Worm (Caenorhabditis elegans) whole organism, midembryonic: ENCODE measurements around the gene Y119D3B.14.

Source experiments
- T22C8.4 ChIP-seq: fragments of 200-800 bp; sonication (Bioruptor generic); IDR thresholded peaks from 2 replicates; pipeline ENCODE4 v1.3.6; 2022; ENCODE audit warnings: missing genetic modification characterization, missing compliant biosample characterization
- cog-1 ChIP-seq: sonication (generic microtip); optimal IDR thresholded peaks from 2 replicates; lab custom pipeline; 2016; ENCODE audit warnings: missing genetic modification characterization, missing compliant biosample characterization
- flt-1 ChIP-seq: fragments of 200-800 bp; sonication (Bioruptor generic); IDR thresholded peaks from 2 replicates; pipeline ENCODE4 v1.3.6; 2022; ENCODE audit warnings: missing genetic modification characterization, missing compliant biosample characterization
- klf-2 ChIP-seq: fragments of 200-800 bp; sonication (Bioruptor generic); conservative IDR thresholded peaks from 2 replicates; pipeline ENCODE4 v1.3.6; 2022; ENCODE audit warnings: missing genetic modification reagents, missing genetic modification characterization, missing compliant biosample characterization
- med-1 ChIP-seq: sonication (generic microtip); optimal IDR thresholded peaks from 2 replicates; lab custom pipeline; 2017; ENCODE audit warnings: missing genetic modification characterization, mild to moderate bottlenecking, missing compliant biosample characterization, antibody characterized with exemption, missing genetic modification reagents; ENCODE audit not compliant: insufficient read depth
- ref-1 ChIP-seq: fragments of 200-800 bp; sonication (Bioruptor generic); conservative IDR thresholded peaks from 2 replicates; pipeline ENCODE4 v1.3.6; 2022; ENCODE audit warnings: missing genetic modification reagents, missing genetic modification characterization, missing compliant biosample characterization
- tab-1 ChIP-seq: fragments of 200-800 bp; sonication (Bioruptor generic); IDR thresholded peaks from 2 replicates; pipeline ENCODE4 v1.3.6; 2022; ENCODE audit warnings: missing genetic modification characterization, missing compliant biosample characterization
- ztf-23 ChIP-seq: fragments of 200-800 bp; sonication (Bioruptor generic); IDR thresholded peaks from 2 replicates; pipeline ENCODE4 v1.3.6; 2022; ENCODE audit warnings: missing genetic modification reagents, missing genetic modification characterization, missing compliant biosample characterization
- ztf-29 ChIP-seq: fragments of 200-800 bp; sonication (Bioruptor generic); IDR thresholded peaks from 2 replicates; pipeline ENCODE4 v1.3.6; 2022; ENCODE audit warnings: missing genetic modification reagents, missing genetic modification characterization, missing compliant biosample characterization

Y119D3B.14 gene

DNA sequence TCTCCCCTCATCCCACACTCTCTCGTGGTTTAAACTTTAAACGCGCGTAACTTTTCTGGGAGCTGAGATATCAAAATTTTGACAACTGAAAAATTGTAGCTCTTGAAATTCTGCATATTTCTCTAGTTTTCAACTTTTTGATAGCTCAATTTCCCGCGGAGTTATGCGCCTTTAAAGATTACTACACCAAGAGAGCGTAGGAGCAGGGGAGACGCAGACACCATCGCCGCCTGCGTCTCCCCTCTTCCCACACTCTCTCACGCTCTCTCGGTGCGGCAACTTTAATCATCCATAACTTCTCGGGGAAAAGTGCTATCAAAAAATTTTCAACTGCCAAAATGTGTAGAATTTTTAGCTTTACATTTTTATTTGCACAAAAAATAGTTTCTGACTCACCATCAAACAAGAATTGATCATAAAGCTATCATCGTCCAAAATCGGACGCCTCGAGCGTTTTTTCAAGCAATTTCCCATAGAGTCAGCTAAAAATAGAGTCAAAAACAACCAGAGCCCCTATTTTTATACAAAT lies 17.5 kb downstream of the Y119D3B.14 start, which contains the start of gene eak-3:
eak-3 (minus strand) TSS at position 479 of the 529 bp plus-strand sequence.
- TF ChIP-seq T22C8.4 (GFP tag; lab: Robert Waterston, UW) = no peak
- no peak for TF ChIP-seq ref-1 (GFP tag; lab: Robert Waterston, UW)
- TF ChIP-seq ztf-23 = no peak
- TF ChIP-seq ztf-29 (GFP tag; lab: Robert Waterston, UW) = no peak
- no peak for TF ChIP-seq tab-1 (GFP tag; lab: Robert Waterston, UW)
- no peak for TF ChIP-seq med-1
- TF ChIP-seq flt-1 (GFP tag; lab: Robert Waterston, UW) = no peak
- no peak for TF ChIP-seq cog-1 (tag; lab: Kevin White, UChicago)
- no peak for TF ChIP-seq klf-2 (GFP tag; lab: Robert Waterston, UW)

DNA sequence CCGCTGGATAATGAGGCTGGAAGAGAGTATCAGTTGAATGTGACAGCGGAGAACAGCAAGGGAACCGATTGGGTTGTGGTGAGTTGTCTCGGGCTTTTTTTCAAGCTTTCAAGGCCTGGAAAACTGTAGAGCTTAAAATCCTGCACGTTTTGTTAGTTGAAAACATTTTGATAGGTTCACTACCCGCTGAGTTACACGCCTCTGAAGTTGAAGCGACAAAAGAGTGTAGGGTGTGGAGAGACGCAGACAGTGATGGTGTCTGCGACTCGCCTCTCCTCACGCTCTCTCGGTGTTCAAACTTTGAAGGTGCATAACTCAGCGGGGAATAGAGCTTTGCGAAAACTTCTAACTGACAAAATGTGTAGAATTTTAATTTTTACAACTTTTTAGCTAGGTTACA lies 20.3 kb downstream of the Y119D3B.14 start:
- TF ChIP-seq tab-1 (GFP tag; lab: Robert Waterston, UW) (no peak), flt-1 (GFP tag; lab: Robert Waterston, UW) (no peak), ztf-23 (no peak), T22C8.4 (GFP tag; lab: Robert Waterston, UW) (no peak), cog-1 (tag; lab: Kevin White, UChicago) (no peak), ztf-29 (GFP tag; lab: Robert Waterston, UW) (no peak)

DNA sequence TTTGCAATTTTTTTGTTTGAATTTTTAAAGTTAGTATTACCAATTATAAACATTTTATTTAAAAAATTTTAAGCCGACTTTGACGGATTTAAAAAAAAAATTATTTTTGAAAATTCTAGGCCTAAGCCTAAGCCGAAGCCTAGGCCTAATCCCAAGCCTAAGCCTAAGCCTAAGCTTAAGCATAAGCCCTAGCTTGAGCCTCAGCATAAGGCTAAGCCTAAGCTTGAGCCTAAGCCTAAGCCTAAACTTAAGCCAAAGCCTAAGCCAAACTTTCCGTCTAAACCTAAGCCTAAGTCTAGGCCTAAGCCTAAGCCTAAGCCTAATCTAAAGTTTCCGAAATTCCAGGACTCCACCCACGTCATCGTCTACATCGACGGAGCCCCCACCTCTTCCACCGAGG lies 24.0 kb downstream of the Y119D3B.14 start:
- no peak; the same call in 1 of the 2 replicates for TF ChIP-seq ztf-29 (GFP tag; lab: Robert Waterston, UW)
- no peak for TF ChIP-seq med-1
- no peak for TF ChIP-seq tab-1 (GFP tag; lab: Robert Waterston, UW)

DNA sequence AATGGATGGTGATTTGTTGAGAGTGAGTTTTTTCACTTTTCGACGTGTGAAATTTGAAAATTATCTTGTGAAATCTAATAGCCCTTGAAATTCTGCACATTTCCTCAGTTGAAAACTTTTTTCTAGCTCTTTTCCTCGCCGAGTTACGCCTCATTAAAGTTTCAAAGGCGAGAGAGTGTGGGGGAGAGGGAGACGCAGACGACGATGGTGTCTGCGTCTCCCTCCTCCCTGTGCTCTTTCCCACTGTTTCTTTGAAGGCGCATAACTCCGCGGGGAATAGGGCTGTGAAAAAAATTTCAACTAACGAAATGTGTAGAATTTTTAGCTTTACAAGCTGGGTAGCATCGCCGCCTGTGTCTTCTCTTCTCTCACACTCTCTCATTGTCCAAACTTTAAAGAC lies 27.2 kb downstream of the Y119D3B.14 start:
- no peak for TF ChIP-seq klf-2 (GFP tag; lab: Robert Waterston, UW)
- no peak for TF ChIP-seq cog-1 (tag; lab: Kevin White, UChicago)
- no peak for TF ChIP-seq ref-1 (GFP tag; lab: Robert Waterston, UW)
- TF ChIP-seq T22C8.4 (GFP tag; lab: Robert Waterston, UW) = no peak

DNA sequence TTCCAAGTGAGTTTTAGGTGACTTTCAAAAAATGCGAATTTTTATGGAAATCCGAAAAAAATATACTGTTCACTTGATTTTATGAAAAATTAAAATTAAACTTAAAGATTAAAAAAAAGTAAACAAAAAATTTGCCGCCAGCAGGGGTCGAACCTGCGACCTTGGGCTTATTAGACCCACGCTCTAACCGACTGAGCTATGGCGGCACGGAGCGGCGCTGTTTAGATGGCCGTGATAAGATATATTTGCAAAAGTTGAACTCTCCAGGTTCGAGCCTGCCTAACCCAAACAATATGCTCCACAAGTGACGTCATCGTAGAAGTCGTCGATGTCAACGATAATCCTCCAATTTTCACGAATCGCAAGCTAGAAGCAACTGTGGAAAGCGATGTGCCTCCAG lies 28.9 kb downstream of the Y119D3B.14 start:
- TF ChIP-seq tab-1 (GFP tag; lab: Robert Waterston, UW) = no peak
- TF ChIP-seq klf-2 (GFP tag; lab: Robert Waterston, UW) = no peak
- no peak for TF ChIP-seq cog-1 (tag; lab: Kevin White, UChicago)
- no peak for TF ChIP-seq T22C8.4 (GFP tag; lab: Robert Waterston, UW)
- no peak for TF ChIP-seq med-1
- TF ChIP-seq flt-1 (GFP tag; lab: Robert Waterston, UW) = no peak

DNA sequence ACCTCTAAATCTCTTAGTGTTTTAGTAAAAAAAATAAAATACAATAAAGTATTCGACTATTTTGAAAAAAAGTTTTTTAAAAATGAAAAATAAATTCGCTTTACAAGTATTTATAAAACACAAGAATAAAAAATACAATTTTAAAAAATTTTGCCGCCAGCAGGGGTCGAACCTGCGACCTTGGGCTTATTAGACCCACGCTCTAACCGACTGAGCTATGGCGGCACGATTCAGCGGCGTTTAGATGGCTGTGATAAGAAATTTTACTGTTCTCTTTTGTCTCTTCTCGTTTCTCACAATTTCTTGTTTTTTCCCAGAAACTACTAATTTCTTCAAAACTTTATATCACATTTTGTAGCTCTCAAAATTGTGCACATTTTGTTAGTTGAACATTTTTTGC lies 30.4 kb downstream of the Y119D3B.14 start:
- TF ChIP-seq med-1 (no peak), ztf-29 (GFP tag; lab: Robert Waterston, UW) (no peak), T22C8.4 (GFP tag; lab: Robert Waterston, UW) (no peak), klf-2 (GFP tag; lab: Robert Waterston, UW) (no peak), flt-1 (GFP tag; lab: Robert Waterston, UW) (no peak), tab-1 (GFP tag; lab: Robert Waterston, UW) (no peak), ref-1 (GFP tag; lab: Robert Waterston, UW) (no peak), cog-1 (tag; lab: Kevin White, UChicago) (no peak), ztf-23 (no peak)

DNA sequence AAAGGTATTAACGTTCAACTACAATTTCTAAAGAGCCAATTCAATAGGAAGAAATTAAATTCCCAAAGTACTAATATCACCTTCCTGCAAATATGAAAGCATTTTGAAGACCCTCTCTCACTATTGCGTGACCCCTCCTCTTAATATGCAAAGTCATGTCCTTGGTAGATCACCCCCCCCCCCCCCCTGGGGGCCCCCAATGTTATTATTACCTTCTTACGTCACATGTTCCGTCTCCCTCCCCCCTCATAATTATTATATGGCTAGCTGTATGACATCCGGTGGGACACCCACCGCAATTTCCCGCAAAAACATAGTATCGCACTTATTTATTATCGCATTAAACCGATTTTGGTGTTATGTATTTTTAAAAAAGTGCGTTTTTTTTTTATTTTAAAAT lies 31.7 kb downstream of the Y119D3B.14 start:
- TF ChIP-seq flt-1 (GFP tag; lab: Robert Waterston, UW) (no peak), cog-1 (tag; lab: Kevin White, UChicago) (no peak), ztf-29 (GFP tag; lab: Robert Waterston, UW) (no peak), klf-2 (GFP tag; lab: Robert Waterston, UW) (no peak), ztf-23 (no peak), tab-1 (GFP tag; lab: Robert Waterston, UW) (no peak), med-1 (no peak), T22C8.4 (GFP tag; lab: Robert Waterston, UW) (no peak), ref-1 (GFP tag; lab: Robert Waterston, UW) (no peak)

DNA sequence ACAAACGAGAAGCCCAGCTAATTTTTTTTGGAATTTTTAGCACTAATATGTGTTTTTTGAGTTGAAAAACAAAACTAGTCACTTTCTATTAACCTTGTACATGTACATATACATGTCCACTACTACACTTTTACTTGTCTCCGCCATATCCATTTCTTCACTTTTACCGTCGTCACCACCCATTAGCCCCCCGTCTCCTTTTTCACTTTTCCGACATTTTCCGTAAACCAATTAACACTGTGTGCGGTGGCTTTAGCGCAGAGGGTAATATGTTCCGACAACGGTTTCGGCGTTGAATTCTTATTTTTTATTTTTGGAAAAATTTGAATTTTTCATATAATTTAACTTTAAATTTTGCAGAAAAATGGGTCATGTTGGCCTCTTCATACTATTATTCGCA lies 41.9 kb downstream of the Y119D3B.14 start, which contains the start of gene cdh-12:
cdh-12 (plus strand) TSS at position 365 of the 400 bp plus-strand sequence.
- no peak for TF ChIP-seq ref-1 (GFP tag; lab: Robert Waterston, UW)
- TF ChIP-seq ztf-23 = no peak
- TF ChIP-seq cog-1 (tag; lab: Kevin White, UChicago) = no peak
- no peak for TF ChIP-seq klf-2 (GFP tag; lab: Robert Waterston, UW)
- no peak for TF ChIP-seq ztf-29 (GFP tag; lab: Robert Waterston, UW)
- TF ChIP-seq med-1 = no peak

DNA sequence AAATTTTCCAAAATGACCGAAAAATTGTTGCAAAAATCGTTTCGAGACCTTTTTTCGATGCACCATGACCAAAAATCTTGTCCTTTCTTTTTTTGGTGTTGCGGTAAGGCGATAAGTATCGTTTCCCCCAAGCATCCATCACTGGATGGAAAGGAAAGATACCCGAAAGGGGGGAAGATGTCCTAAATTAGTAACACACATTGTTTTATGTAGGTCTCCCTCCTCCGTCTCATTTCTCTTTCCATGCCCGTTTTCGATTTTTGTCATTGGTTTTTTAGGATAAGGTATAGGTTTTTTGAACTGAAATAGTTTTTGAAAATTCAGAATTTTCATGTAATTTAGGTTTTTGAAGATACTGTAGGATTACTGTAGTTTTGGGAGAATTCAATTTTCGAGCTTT lies 44.1 kb downstream of the Y119D3B.14 start:
- TF ChIP-seq ztf-29 (GFP tag; lab: Robert Waterston, UW) (no peak), cog-1 (tag; lab: Kevin White, UChicago) (no peak), flt-1 (GFP tag; lab: Robert Waterston, UW) (no peak), med-1 (no peak)

DNA sequence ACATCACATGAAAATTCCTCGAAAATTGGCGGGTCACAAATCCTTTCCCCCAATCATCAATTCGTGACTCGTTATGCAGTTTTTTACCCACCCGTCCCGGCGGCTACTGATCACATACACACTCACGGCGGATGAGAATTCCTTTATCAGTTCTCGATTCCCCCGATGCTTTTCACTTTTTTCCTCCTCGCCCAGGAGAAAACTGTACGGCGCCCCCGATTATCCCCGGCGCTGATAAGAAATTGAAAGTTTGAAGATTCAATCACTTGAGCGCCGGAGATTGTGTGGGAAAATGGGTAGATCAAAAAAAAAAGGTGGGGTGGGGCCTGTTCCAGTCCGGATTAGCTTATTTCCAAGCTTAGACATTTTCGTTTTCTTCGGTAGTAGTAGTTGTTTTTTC lies 45.7 kb downstream of the Y119D3B.14 start:
- TF ChIP-seq ref-1 (GFP tag; lab: Robert Waterston, UW) = no peak
- TF ChIP-seq ztf-29 (GFP tag; lab: Robert Waterston, UW) = no peak
- TF ChIP-seq T22C8.4 (GFP tag; lab: Robert Waterston, UW) = no peak
- no peak for TF ChIP-seq med-1
- TF ChIP-seq ztf-23 = no peak
- no peak for TF ChIP-seq cog-1 (tag; lab: Kevin White, UChicago)
- no peak for TF ChIP-seq tab-1 (GFP tag; lab: Robert Waterston, UW)
- no peak for TF ChIP-seq flt-1 (GFP tag; lab: Robert Waterston, UW)
- no peak for TF ChIP-seq klf-2 (GFP tag; lab: Robert Waterston, UW)
